Fruit fly (Drosophila melanogaster): ENCODE data around the gene alpha-Est8.

alpha-Est8 gene

dm6 chr3R:7492099-7492498, 23.4 kb downstream of the alpha-Est8 start:
- no peak for TF ChIP-seq brk (GFP tag; optimal IDR thresholded peaks at IDR 0.05)
- no peak for TF ChIP-seq woc (GFP tag; optimal IDR thresholded peaks at IDR 0.05)
- TF ChIP-seq Vsx2 (GFP tag; optimal IDR thresholded peaks at IDR 0.05; ENCODE audit: partially characterized antibody), result peak; percentile 4
- TF ChIP-seq CrebA (GFP tag; optimal IDR thresholded peaks at IDR 0.05; ENCODE audit: borderline replicate concordance), result no peak
- TF ChIP-seq dsf (GFP tag; optimal IDR thresholded peaks at IDR 0.05; ENCODE audit: borderline replicate concordance), result no peak
- TF ChIP-seq Dif (GFP tag; optimal IDR thresholded peaks at IDR 0.05; ENCODE audit: partially characterized antibody), result peak; percentile 38
- TF ChIP-seq foxo (GFP tag; optimal IDR thresholded peaks at IDR 0.05), result peak in 1 of 2 experiments; percentile 10
- no peak for TF ChIP-seq N (GFP tag; optimal IDR thresholded peaks at IDR 0.05)
- no peak for TF ChIP-seq fru (GFP tag; optimal IDR thresholded peaks at IDR 0.05)

DNA sequence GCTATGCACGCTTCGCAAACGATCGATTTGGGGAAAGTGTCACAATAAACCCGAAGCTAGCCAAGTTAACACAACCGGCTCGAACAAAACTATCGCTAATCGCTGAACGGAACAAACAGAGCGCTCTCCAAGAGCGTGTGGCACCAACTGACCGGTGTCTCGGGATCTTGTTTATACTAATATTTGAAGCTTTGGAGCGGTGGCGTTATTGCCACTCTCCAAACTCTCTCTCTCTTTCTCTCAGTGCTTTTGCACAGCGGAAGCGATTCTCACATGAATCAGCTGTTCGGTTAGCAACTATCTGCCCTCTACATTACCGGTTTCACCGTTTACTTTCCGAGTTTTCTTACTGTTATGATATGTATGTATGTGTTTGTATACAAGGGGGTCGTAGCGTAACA, 24.0 kb downstream of the alpha-Est8 start:
- no peak for TF ChIP-seq fru (GFP tag; optimal IDR thresholded peaks at IDR 0.05)
- peak; percentile 50 to 76 for TF ChIP-seq dl (GFP tag; optimal IDR thresholded peaks at IDR 0.05; ENCODE audit: insufficient read depth in 1 of 2, partially characterized antibody in 2 of 2)
- TF ChIP-seq HLH106 (tag; optimal IDR thresholded peaks at IDR 0.05), result no peak
- no peak for TF ChIP-seq jim (GFP tag; optimal IDR thresholded peaks at IDR 0.05)
- TF ChIP-seq Vsx2 (GFP tag; optimal IDR thresholded peaks at IDR 0.05; ENCODE audit: partially characterized antibody), result peak; percentile 35
- TF ChIP-seq Jra (GFP tag; optimal IDR thresholded peaks at IDR 0.05), result no peak
- TF ChIP-seq pan (optimal IDR thresholded peaks at IDR 0.05), result no peak
- no peak for TF ChIP-seq CG9705 (GFP tag; optimal IDR thresholded peaks at IDR 0.05)
- TF ChIP-seq usp (GFP tag; optimal IDR thresholded peaks at IDR 0.05), result no peak
- peak; percentile 88 for TF ChIP-seq Dif (GFP tag; optimal IDR thresholded peaks at IDR 0.05; ENCODE audit: partially characterized antibody)
- no peak for TF ChIP-seq Mio (GFP tag; optimal IDR thresholded peaks at IDR 0.05)
- TF ChIP-seq CrebA (GFP tag; optimal IDR thresholded peaks at IDR 0.05; ENCODE audit: borderline replicate concordance), result peak; percentile 19
- TF ChIP-seq Hr83 (GFP tag; optimal IDR thresholded peaks at IDR 0.05; ENCODE audit: poor library complexity, severe bottlenecking), result no peak
- TF ChIP-seq Rel (GFP tag; optimal IDR thresholded peaks at IDR 0.05), result no peak
- TF ChIP-seq Rel (tag; optimal IDR thresholded peaks at IDR 0.05), result no peak
- no peak for TF ChIP-seq Abd-B (GFP tag; optimal IDR thresholded peaks at IDR 0.05)
- TF ChIP-seq dmrt93B (GFP tag; optimal IDR thresholded peaks at IDR 0.05), result no peak
- TF ChIP-seq lola (GFP tag; optimal IDR thresholded peaks at IDR 0.05), result no peak
- no peak for TF ChIP-seq h (GFP tag; optimal IDR thresholded peaks at IDR 0.05)
- no peak for TF ChIP-seq CG32264 (GFP tag; optimal IDR thresholded peaks at IDR 0.05)
- TF ChIP-seq dsf (GFP tag; optimal IDR thresholded peaks at IDR 0.05; ENCODE audit: borderline replicate concordance), result no peak
- no peak for TF ChIP-seq GATAd (GFP tag; optimal IDR thresholded peaks at IDR 0.05)

DNA sequence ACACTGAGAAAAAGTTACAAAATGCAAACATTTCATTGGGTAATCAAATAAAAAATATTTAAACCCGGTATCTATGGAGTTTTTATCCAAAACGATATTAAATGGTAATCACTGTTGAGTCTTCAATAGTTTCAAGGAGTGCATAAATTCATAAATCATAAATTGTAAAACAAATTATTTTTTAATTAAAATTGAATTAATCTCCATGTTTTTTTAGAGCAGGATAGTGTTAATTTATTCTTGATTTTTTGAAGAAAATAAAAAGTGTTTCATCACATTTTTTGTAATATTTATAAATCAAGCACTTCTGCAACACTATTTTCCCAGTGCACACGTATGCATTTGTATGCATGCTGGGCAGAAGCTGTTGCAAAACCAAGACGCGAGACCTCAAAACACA, 24.6 kb downstream of the alpha-Est8 start:
- TF ChIP-seq Abd-B (GFP tag; optimal IDR thresholded peaks at IDR 0.05), result no peak
- peak; percentile 39 for TF ChIP-seq woc (GFP tag; optimal IDR thresholded peaks at IDR 0.05)
- peak; percentile 32 for TF ChIP-seq fru (GFP tag; optimal IDR thresholded peaks at IDR 0.05)
- no peak for TF ChIP-seq Hr83 (GFP tag; optimal IDR thresholded peaks at IDR 0.05; ENCODE audit: poor library complexity, severe bottlenecking)
- TF ChIP-seq dsf (GFP tag; optimal IDR thresholded peaks at IDR 0.05; ENCODE audit: borderline replicate concordance), result no peak
- peak; percentile 71 for TF ChIP-seq OdsH (GFP tag; optimal IDR thresholded peaks at IDR 0.05)
- peak; percentile 52 for TF ChIP-seq rgr (GFP tag; optimal IDR thresholded peaks at IDR 0.05)
- peak; percentile 27 for TF ChIP-seq dmrt93B (GFP tag; optimal IDR thresholded peaks at IDR 0.05)
- no peak for TF ChIP-seq lola (GFP tag; optimal IDR thresholded peaks at IDR 0.05)
- TF ChIP-seq dl (GFP tag; optimal IDR thresholded peaks at IDR 0.05; ENCODE audit: insufficient read depth in 1 of 2, partially characterized antibody in 2 of 2), result no peak
- peak; percentile 59 for TF ChIP-seq psq (GFP tag; optimal IDR thresholded peaks at IDR 0.05)
- TF ChIP-seq ey (GFP tag; optimal IDR thresholded peaks at IDR 0.05), result peak; percentile 53
- peak; percentile 31 for TF ChIP-seq tai (GFP tag; optimal IDR thresholded peaks at IDR 0.05)
- peak; percentile 64 for TF ChIP-seq Sp1 (GFP tag; optimal IDR thresholded peaks at IDR 0.05)
- TF ChIP-seq foxo (GFP tag; optimal IDR thresholded peaks at IDR 0.05), result peak in 1 of 2 experiments; percentile 72
- TF ChIP-seq CrebA (GFP tag; optimal IDR thresholded peaks at IDR 0.05; ENCODE audit: borderline replicate concordance), result no peak
- no peak for TF ChIP-seq sv (GFP tag; optimal IDR thresholded peaks at IDR 0.05)
- TF ChIP-seq sage (GFP tag; optimal IDR thresholded peaks at IDR 0.05), result no peak
- TF ChIP-seq HLH106 (tag; optimal IDR thresholded peaks at IDR 0.05), result peak; percentile 67
- TF ChIP-seq Hnf4 (GFP tag; optimal IDR thresholded peaks at IDR 0.05), result peak; percentile 3
- TF ChIP-seq Vsx2 (GFP tag; optimal IDR thresholded peaks at IDR 0.05; ENCODE audit: partially characterized antibody), result no peak
- peak; percentile 47 for TF ChIP-seq h (GFP tag; optimal IDR thresholded peaks at IDR 0.05)

Data from whole organism, wandering third instar larva.